Fruit fly (Drosophila melanogaster) whole organism, embryonic: ENCODE data around the gene STUB1.

Experiments used
- Bgb ChIP-seq: fragments of 200-800 bp; sonication (Bioruptor generic); IDR thresholded peaks from 2 replicates; pipeline ENCODE4 v1.3.6; 2022; ENCODE audit warnings: missing biosample characterization, missing genetic modification characterization; ENCODE audit not compliant: partially characterized antibody
- CG11695 ChIP-seq: fragments of 200-800 bp; sonication (Bioruptor generic); IDR thresholded peaks from 3 replicates; pipeline ENCODE4 v1.3.6; 2022; ENCODE audit warnings: missing biosample characterization, missing genetic modification characterization
- CG12071 ChIP-seq: fragments of 200-800 bp; sonication (Bioruptor generic); optimal IDR thresholded peaks from 3 replicates; lab custom pipeline; 2018; ENCODE audit warnings: missing biosample characterization, mild to moderate bottlenecking, missing genetic modification characterization
- CG12155 ChIP-seq: fragments of 200-800 bp; sonication (Bioruptor generic); optimal IDR thresholded peaks from 3 replicates; lab custom pipeline; 2016; ENCODE audit warnings: missing biosample characterization, missing genetic modification characterization
- CG12236 ChIP-seq: fragments of 200-800 bp; sonication (Bioruptor generic); optimal IDR thresholded peaks from 2 replicates; lab custom pipeline; 2016; ENCODE audit warnings: missing biosample characterization, missing genetic modification characterization
- CG12659 ChIP-seq: fragments of 200-800 bp; sonication (Bioruptor generic); optimal IDR thresholded peaks from 3 replicates; lab custom pipeline; 2017; ENCODE audit warnings: mild to moderate bottlenecking, missing biosample characterization, missing genetic modification reagents, missing genetic modification characterization
- CG15601 ChIP-seq: fragments of 200-800 bp; sonication (Bioruptor generic); optimal IDR thresholded peaks from 3 replicates; lab custom pipeline; 2019; ENCODE audit warnings: missing biosample characterization, mild to moderate bottlenecking, missing genetic modification characterization, moderate library complexity
- CG16813 ChIP-seq: fragments of 200-800 bp; sonication (Bioruptor generic); IDR thresholded peaks from 3 replicates; pipeline ENCODE4 v1.3.6; 2022; ENCODE audit warnings: missing biosample characterization, missing genetic modification characterization; ENCODE audit not compliant: partially characterized antibody
- CG17328 ChIP-seq: fragments of 200-800 bp; sonication (Bioruptor generic); IDR thresholded peaks from 2 replicates; pipeline ENCODE4 v1.3.6; 2022; ENCODE audit warnings: missing biosample characterization, missing genetic modification characterization
- CG1792 ChIP-seq: fragments of 200-800 bp; sonication (Bioruptor generic); optimal IDR thresholded peaks from 2 replicates; lab custom pipeline; 2016; ENCODE audit warnings: missing biosample characterization, missing genetic modification characterization
- CG18262 ChIP-seq: fragments of 200-800 bp; optimal IDR thresholded peaks from 3 replicates; lab custom pipeline; 2019; ENCODE audit warnings: missing biosample characterization, mild to moderate bottlenecking, missing genetic modification characterization, moderate library complexity
- CG2116 ChIP-seq: fragments of 200-800 bp; sonication (Bioruptor generic); optimal IDR thresholded peaks from 3 replicates; lab custom pipeline; 2018; ENCODE audit warnings: missing biosample characterization, mild to moderate bottlenecking, missing genetic modification characterization
- CG2120 ChIP-seq: fragments of 200-800 bp; sonication (Bioruptor generic); optimal IDR thresholded peaks from 3 replicates; lab custom pipeline; 2016; ENCODE audit warnings: missing biosample characterization, missing genetic modification characterization
- CG33213 ChIP-seq: fragments of 200-800 bp; sonication (Bioruptor generic); optimal IDR thresholded peaks from 3 replicates; lab custom pipeline; 2016; ENCODE audit warnings: missing biosample characterization, missing genetic modification characterization
- CG34224 ChIP-seq: fragments of 200-800 bp; sonication (Bioruptor generic); IDR thresholded peaks from 3 replicates; pipeline ENCODE4 v1.3.6; 2022; ENCODE audit warnings: missing biosample characterization, missing genetic modification characterization; ENCODE audit not compliant: partially characterized antibody
- CG3847 ChIP-seq: fragments of 200-800 bp; sonication (Bioruptor generic); IDR thresholded peaks from 2 replicates; pipeline ENCODE4 v1.3.6; 2022; ENCODE audit warnings: missing biosample characterization, missing genetic modification characterization
- CG6272 ChIP-seq: fragments of 200-800 bp; sonication (Bioruptor generic); IDR thresholded peaks from 2 replicates; pipeline ENCODE4 v1.3.6; 2022; ENCODE audit warnings: missing biosample characterization, missing genetic modification characterization
- CG8388 ChIP-seq: fragments of 200-800 bp; sonication (Bioruptor generic); optimal IDR thresholded peaks from 2 replicates; lab custom pipeline; 2019; ENCODE audit warnings: missing biosample characterization, mild to moderate bottlenecking, missing genetic modification characterization, moderate library complexity
- CG9437 ChIP-seq: fragments of 200-800 bp; sonication (Bioruptor generic); optimal IDR thresholded peaks from 2 replicates; lab custom pipeline; 2018; ENCODE audit warnings: missing biosample characterization, mild to moderate bottlenecking, missing genetic modification characterization
- CG9727 ChIP-seq: fragments of 200-800 bp; sonication (Bioruptor generic); optimal IDR thresholded peaks from 3 replicates; lab custom pipeline; 2017; ENCODE audit warnings: missing biosample characterization, mild to moderate bottlenecking, missing genetic modification characterization
- CHES-1-like ChIP-seq: fragments of 200-800 bp; sonication (Bioruptor generic); optimal IDR thresholded peaks from 2 replicates; lab custom pipeline; 2016; ENCODE audit warnings: missing biosample characterization, missing genetic modification characterization
- Dip2 ChIP-seq: fragments of 200-800 bp; sonication (Bioruptor generic); IDR thresholded peaks from 2 replicates; pipeline ENCODE4 v1.3.6; 2022; ENCODE audit warnings: missing biosample characterization, missing genetic modification characterization
- Drgx ChIP-seq: fragments of 200-800 bp; sonication (Bioruptor generic); IDR thresholded peaks from 2 replicates; pipeline ENCODE4 v1.3.6; 2022; ENCODE audit warnings: missing biosample characterization, missing genetic modification characterization
- Eip74EF ChIP-seq, 2 experiments: fragments of 200-800 bp in 1 of 2; fragments of >200 bp in 1 of 2; sonication (Bioruptor generic) in 1 of 2; optimal IDR thresholded peaks; 2 replicates each; lab custom pipeline; 2017 to 2019; ENCODE audit warnings: missing biosample characterization in 2 of 2, missing genetic modification characterization in 2 of 2, mild to moderate bottlenecking in 1 of 2, moderate library complexity in 1 of 2
- Lhr ChIP-seq: fragments of 200-800 bp; sonication (Bioruptor generic); optimal IDR thresholded peaks from 3 replicates; lab custom pipeline; 2017; ENCODE audit warnings: mild to moderate bottlenecking, missing biosample characterization, missing genetic modification reagents, missing genetic modification characterization
- Six4 ChIP-seq: fragments of 200-800 bp; sonication (Bioruptor generic); optimal IDR thresholded peaks from 2 replicates; lab custom pipeline; 2016; ENCODE audit warnings: missing biosample characterization, missing genetic modification characterization
- Xrp1 ChIP-seq: fragments of 200-800 bp; sonication (Bioruptor generic); IDR thresholded peaks from 2 replicates; pipeline ENCODE4 v1.3.6; 2022; ENCODE audit warnings: missing biosample characterization, missing genetic modification characterization
- ato ChIP-seq: fragments of 200-800 bp; sonication (Bioruptor generic); IDR thresholded peaks from 2 replicates; pipeline ENCODE4 v1.3.6; 2022; ENCODE audit warnings: missing biosample characterization, missing genetic modification characterization; ENCODE audit not compliant: partially characterized antibody
- az2 ChIP-seq: fragments of 200-800 bp; sonication (Bioruptor generic); optimal IDR thresholded peaks from 3 replicates; lab custom pipeline; 2016; ENCODE audit warnings: missing biosample characterization, missing genetic modification characterization
- crp ChIP-seq, 2 experiments: fragments of 200-800 bp; sonication (Bioruptor generic); optimal IDR thresholded peaks; 2 replicates in 1 of 2; 3 replicates in 1 of 2; lab custom pipeline; 2017; ENCODE audit warnings: missing biosample characterization in 2 of 2, missing genetic modification characterization in 2 of 2, mild to moderate bottlenecking in 1 of 2, moderate library complexity in 1 of 2
- disco-r ChIP-seq: fragments of 200-800 bp; sonication (Bioruptor generic); optimal IDR thresholded peaks from 2 replicates; lab custom pipeline; 2016; ENCODE audit warnings: missing biosample characterization, missing genetic modification characterization
- dysf ChIP-seq: fragments of 200-800 bp; sonication (Bioruptor generic); IDR thresholded peaks from 3 replicates; pipeline ENCODE4 v1.3.6; 2022; ENCODE audit warnings: missing biosample characterization, missing genetic modification characterization
- fd96Cb ChIP-seq: fragments of 200-800 bp; sonication (Bioruptor generic); optimal IDR thresholded peaks from 2 replicates; lab custom pipeline; 2018; ENCODE audit warnings: missing biosample characterization, mild to moderate bottlenecking, missing genetic modification characterization, moderate library complexity
- gce ChIP-seq: fragments of 200-800 bp; sonication (Bioruptor generic); IDR thresholded peaks from 3 replicates; pipeline ENCODE4 v1.3.6; 2022; ENCODE audit warnings: missing biosample characterization, missing genetic modification characterization
- gem ChIP-seq: fragments of 200-800 bp; sonication (Bioruptor generic); optimal IDR thresholded peaks from 2 replicates; lab custom pipeline; 2019; ENCODE audit warnings: missing biosample characterization, mild to moderate bottlenecking, missing genetic modification characterization, moderate library complexity
- hkb ChIP-seq, 2 experiments: fragments of 200-800 bp in 1 of 2; fragments of >200 bp in 1 of 2; sonication (Bioruptor generic) in 1 of 2; IDR thresholded peaks in 1 of 2; optimal IDR thresholded peaks in 1 of 2; 2 replicates each; pipeline versions ENCODE4 v1.3.6 to Lab custom; 2017 to 2022; ENCODE audit warnings: missing biosample characterization in 1 of 2, missing genetic modification characterization in 1 of 2
- jumu ChIP-seq: fragments of 200-800 bp; sonication (Bioruptor generic); optimal IDR thresholded peaks from 3 replicates; lab custom pipeline; 2016; ENCODE audit warnings: missing biosample characterization, missing genetic modification characterization
- oc ChIP-seq: fragments of 200-800 bp; sonication (Bioruptor generic); optimal IDR thresholded peaks from 2 replicates; lab custom pipeline; 2018; ENCODE audit warnings: missing biosample characterization, mild to moderate bottlenecking, missing genetic modification characterization, moderate library complexity
- pan ChIP-seq, 4 experiments: fragments of >200 bp in 3 of 4; fragments of 200-800 bp in 1 of 4; sonication (Bioruptor generic) in 1 of 4; optimal IDR thresholded peaks in 3 of 4; IDR thresholded peaks in 1 of 4; 2 replicates each; pipeline versions ENCODE4 v1.3.6 to Lab custom; 2017 to 2022; ENCODE audit warnings: missing biosample characterization in 2 of 4, missing genetic modification characterization in 2 of 4, mixed read lengths in 1 of 4
- pnt ChIP-seq: fragments of 200-800 bp; sonication (Bioruptor generic); optimal IDR thresholded peaks from 3 replicates; lab custom pipeline; 2016; ENCODE audit warnings: missing biosample characterization, missing genetic modification characterization
- ranshi ChIP-seq: fragments of 200-800 bp; sonication (Bioruptor generic); IDR thresholded peaks from 2 replicates; pipeline ENCODE4 v1.3.6; 2022; ENCODE audit warnings: missing biosample characterization, missing genetic modification characterization
- row ChIP-seq: fragments of 200-800 bp; sonication (Bioruptor generic); IDR thresholded peaks from 3 replicates; pipeline ENCODE4 v1.3.6; 2022; ENCODE audit warnings: missing biosample characterization, missing genetic modification characterization
- salm ChIP-seq: fragments of 200-800 bp; sonication (Bioruptor generic); optimal IDR thresholded peaks from 2 replicates; lab custom pipeline; 2018; ENCODE audit warnings: missing biosample characterization, mild to moderate bottlenecking, missing genetic modification characterization
- sd ChIP-seq: fragments of 200-800 bp; sonication (Bioruptor generic); optimal IDR thresholded peaks from 3 replicates; lab custom pipeline; 2018; ENCODE audit warnings: missing biosample characterization, mild to moderate bottlenecking, missing genetic modification characterization, moderate library complexity
- sens ChIP-seq: fragments of 200-800 bp; sonication (Bioruptor generic); peaks from one replicate; lab custom pipeline; 2016; ENCODE audit warnings: missing biosample characterization, missing genetic modification characterization
- sug ChIP-seq: fragments of 200-800 bp; optimal IDR thresholded peaks from 2 replicates; lab custom pipeline; 2019; ENCODE audit warnings: missing biosample characterization, mild to moderate bottlenecking, missing genetic modification characterization, moderate library complexity
- unpg ChIP-seq: fragments of 200-800 bp; sonication (Bioruptor generic); optimal IDR thresholded peaks from 3 replicates; lab custom pipeline; 2018; ENCODE audit warnings: missing biosample characterization, mild to moderate bottlenecking, missing genetic modification characterization, moderate library complexity
- zen2 ChIP-seq: fragments of 200-800 bp; sonication (Bioruptor generic); IDR thresholded peaks from 3 replicates; pipeline ENCODE4 v1.3.6; 2022; ENCODE audit warnings: missing biosample characterization, missing genetic modification characterization; ENCODE audit not compliant: partially characterized antibody

The STUB1 gene

dm6 chr2L:10428528-10428927 is 8.8 kb upstream of the STUB1 start, which contains the start of gene CG5188 (continued):
- TF ChIP-seq gce (GFP tag; lab: Robert Waterston, UW) (0 out of 3 replicates have a peak, but pooled peaks have one; percentile 48), disco-r (GFP tag; lab: Kevin White, UChicago) (no peak), ato (GFP tag; lab: Robert Waterston, UW) (peak; percentile 53; the same call in 1 of the 2 replicates), row (GFP tag; lab: Robert Waterston, UW) (peak; percentile 82), salm (tag; lab: Kevin White, UChicago) (peak; percentile 7), CG3847 (GFP tag; lab: Robert Waterston, UW) (no peak), CG15601 (tag; lab: Kevin White, UChicago) (peak; percentile 31), CG9727 (GFP tag; lab: Kevin White, UChicago) (peak; percentile 16), Lhr (GFP tag; lab: Kevin White, UChicago) (no peak), jumu (peak; percentile 13), hkb (optimal IDR thresholded peaks at IDR 0.05; lab: Kevin White, UChicago) (no peak), hkb (GFP tag; IDR thresholded peaks at IDR 0.05; lab: Robert Waterston, UW) (peak; percentile 61; the same call in 1 of the 2 replicates), Dip2 (GFP tag; lab: Robert Waterston, UW) (no peak), Bgb (GFP tag; lab: Robert Waterston, UW) (peak; percentile 16; the same call in 1 of the 2 replicates), Six4 (GFP tag; lab: Kevin White, UChicago) (peak; percentile 10), oc (tag; lab: Kevin White, UChicago) (peak; percentile 14), CG34224 (GFP tag; lab: Robert Waterston, UW) (0 out of 3 replicates have a peak, but pooled peaks have one; percentile 39), CG2116 (GFP tag; lab: Kevin White, UChicago) (peak; percentile 23), CHES-1-like (GFP tag; lab: Kevin White, UChicago) (peak; percentile 20), crp (GFP tag; optimal IDR thresholded peaks at IDR 0.05; lab: Kevin White, UChicago) (peak in 1 of 2 experiments; percentile 5), CG12659 (GFP tag; lab: Kevin White, UChicago) (peak; percentile 50), CG1792 (no peak), Eip74EF (GFP tag; optimal IDR thresholded peaks at IDR 0.05; lab: Kevin White, UChicago) (peak in 1 of 2 experiments; percentile 29), CG2120 (GFP tag; lab: Kevin White, UChicago) (peak; percentile 56), pan (optimal IDR thresholded peaks at IDR 0.05; lab: Kevin White, UChicago) (no peak), pan (GFP tag; optimal IDR thresholded peaks at IDR 0.05 in 1 of 2, IDR thresholded peaks at IDR 0.05 in 1 of 2) (peak in 1 of 2 experiments; percentile 66), CG12071 (GFP tag; lab: Kevin White, UChicago) (no peak), Xrp1 (GFP tag; lab: Robert Waterston, UW) (peak; percentile 62; the same call in 1 of the 2 replicates), CG6272 (GFP tag; lab: Robert Waterston, UW) (no peak), CG17328 (GFP tag; lab: Robert Waterston, UW) (peak; percentile 68), pnt (GFP tag; lab: Kevin White, UChicago) (peak; percentile 17), az2 (GFP tag; lab: Kevin White, UChicago) (peak; percentile 68), dysf (GFP tag; lab: Robert Waterston, UW) (no peak; the same call in 2 of the 3 replicates), CG33213 (GFP tag; lab: Kevin White, UChicago) (no peak), CG16813 (GFP tag; lab: Robert Waterston, UW) (0 out of 3 replicates have a peak, but pooled peaks have one; percentile 34), ranshi (GFP tag; lab: Robert Waterston, UW) (peak; percentile 59; the same call in 1 of the 2 replicates), CG12236 (GFP tag; lab: Kevin White, UChicago) (no peak), zen2 (peak; percentile 11; the same call in 2 of the 3 replicates), gem (tag; lab: Kevin White, UChicago) (peak; percentile 74), Drgx (GFP tag; lab: Robert Waterston, UW) (peak; percentile 44; the same call in 1 of the 2 replicates), fd96Cb (tag; lab: Kevin White, UChicago) (peak; percentile 17), sug (tag; lab: Kevin White, UChicago) (peak; percentile 35), CG11695 (GFP tag; lab: Robert Waterston, UW) (peak; percentile 66; the same call in 2 of the 3 replicates), CG9437 (GFP tag; lab: Kevin White, UChicago) (peak; percentile 25), CG8388 (GFP tag; lab: Kevin White, UChicago) (peak; percentile 99), CG18262 (tag; lab: Kevin White, UChicago) (peak; percentile 49), sens (GFP tag; lab: Kevin White, UChicago) (no peak), CG12155 (GFP tag; lab: Kevin White, UChicago) (peak; percentile 37), sd (tag; lab: Kevin White, UChicago) (peak; percentile 80), unpg (GFP tag; lab: Kevin White, UChicago) (peak; percentile 54)
